Worm (Caenorhabditis elegans): ENCODE results near the gene crn-4.

crn-4 gene

ce11 chrX:2258001-2258400 lies at the start of gene crn-4:
TSS of gene crn-4 (minus strand) at chrX:2258101.
- TF ChIP-seq ets-4 (tag; optimal IDR thresholded peaks at IDR 0.05), result no peak
- TF ChIP-seq ztf-16 (tag; optimal IDR thresholded peaks at IDR 0.05), result no peak
- TF ChIP-seq nhr-232 (tag; optimal IDR thresholded peaks at IDR 0.05), result no peak
- no peak for TF ChIP-seq tbx-2 (tag; optimal IDR thresholded peaks at IDR 0.05)
- TF ChIP-seq pros-1 (tag; optimal IDR thresholded peaks at IDR 0.05), result no peak
- no peak for TF ChIP-seq zip-5 (tag; optimal IDR thresholded peaks at IDR 0.05)
- TF ChIP-seq rnt-1 (tag; optimal IDR thresholded peaks at IDR 0.05), result no peak
- no peak for TF ChIP-seq Y22D7AL.16 (tag; optimal IDR thresholded peaks at IDR 0.05)
- TF ChIP-seq hlh-30 (tag; optimal IDR thresholded peaks at IDR 0.05; ENCODE audit: insufficient read depth), result no peak
- TF ChIP-seq tbx-7 (tag; optimal IDR thresholded peaks at IDR 0.05), result no peak
- TF ChIP-seq ceh-34 (tag; optimal IDR thresholded peaks at IDR 0.05), result no peak
- TF ChIP-seq madf-2 (tag; optimal IDR thresholded peaks at IDR 0.05), result no peak
- TF ChIP-seq C38D4.7 (GFP tag; optimal IDR thresholded peaks at IDR 0.05), result no peak
- TF ChIP-seq fkh-6 (tag; optimal IDR thresholded peaks at IDR 0.05), result no peak
- no peak for TF ChIP-seq ceh-19 (GFP tag; optimal IDR thresholded peaks at IDR 0.05)

DNA sequence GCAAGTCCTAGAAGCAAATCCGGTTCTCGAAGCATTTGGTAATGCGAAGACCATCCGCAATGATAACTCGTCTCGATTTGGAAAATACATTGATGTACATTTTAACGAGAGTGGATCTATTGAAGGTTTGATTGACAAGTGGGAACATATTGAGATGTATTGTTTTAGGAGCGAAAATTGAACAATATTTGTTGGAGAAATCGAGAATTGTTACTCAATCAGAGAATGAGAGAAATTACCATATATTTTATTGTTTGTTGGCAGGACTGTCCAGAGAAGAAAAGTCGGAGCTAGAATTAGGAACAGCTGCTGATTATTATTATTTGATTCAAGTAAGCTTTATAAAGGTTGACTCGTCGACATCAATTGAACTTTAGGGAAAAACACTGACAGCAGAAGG lies 46.6 kb upstream of the crn-4 start:
- no peak for TF ChIP-seq nhr-232 (tag; optimal IDR thresholded peaks at IDR 0.05)
- no peak for TF ChIP-seq elt-2 (tag; optimal IDR thresholded peaks at IDR 0.05)
- TF ChIP-seq hlh-13 (GFP tag; optimal IDR thresholded peaks at IDR 0.05), result no peak
- no peak for TF ChIP-seq Y22D7AL.16 (tag; optimal IDR thresholded peaks at IDR 0.05)
- TF ChIP-seq ceh-34 (tag; optimal IDR thresholded peaks at IDR 0.05), result no peak
- TF ChIP-seq ceh-45 (GFP tag; IDR thresholded peaks at IDR 0.05), result no peak
- no peak for TF ChIP-seq fkh-6 (tag; optimal IDR thresholded peaks at IDR 0.05)
- no peak for TF ChIP-seq lin-11 (tag; optimal IDR thresholded peaks at IDR 0.05)
- TF ChIP-seq rnt-1 (tag; optimal IDR thresholded peaks at IDR 0.05), result no peak
- no peak for TF ChIP-seq fax-1 (tag; optimal IDR thresholded peaks at IDR 0.05)
- TF ChIP-seq unc-3 (GFP tag; conservative IDR thresholded peaks at IDR 0.05), result no peak
- no peak for TF ChIP-seq unc-3 (tag; optimal IDR thresholded peaks at IDR 0.05)
- no peak for TF ChIP-seq ceh-48 (tag; optimal IDR thresholded peaks at IDR 0.05)
- TF ChIP-seq pha-2 (tag; optimal IDR thresholded peaks at IDR 0.05), result no peak

ce11 chrX:2303253-2303652 lies 45.4 kb upstream of the crn-4 start:
- TF ChIP-seq hlh-13 (GFP tag; optimal IDR thresholded peaks at IDR 0.05), result no peak
- no peak for TF ChIP-seq ceh-18 (tag; optimal IDR thresholded peaks at IDR 0.05)
- no peak for TF ChIP-seq nhr-11 (tag; optimal IDR thresholded peaks at IDR 0.05)
- TF ChIP-seq pros-1 (tag; optimal IDR thresholded peaks at IDR 0.05), result no peak
- TF ChIP-seq tbx-7 (tag; optimal IDR thresholded peaks at IDR 0.05), result no peak
- TF ChIP-seq ahr-1 (tag; optimal IDR thresholded peaks at IDR 0.05), result no peak
- no peak for TF ChIP-seq pha-2 (tag; optimal IDR thresholded peaks at IDR 0.05)
- no peak for TF ChIP-seq ref-2 (tag; optimal IDR thresholded peaks at IDR 0.05)
- TF ChIP-seq unc-55 (GFP tag; optimal IDR thresholded peaks at IDR 0.05), result no peak
- TF ChIP-seq ceh-14 (tag; optimal IDR thresholded peaks at IDR 0.05), result no peak
- TF ChIP-seq ama-1 (optimal IDR thresholded peaks at IDR 0.05), result no peak
- no peak for TF ChIP-seq nfya-1 (tag; optimal IDR thresholded peaks at IDR 0.05)
- no peak for TF ChIP-seq lin-11 (tag; optimal IDR thresholded peaks at IDR 0.05)
- TF ChIP-seq pat-9 (tag; optimal IDR thresholded peaks at IDR 0.05), result no peak
- TF ChIP-seq rnt-1 (tag; optimal IDR thresholded peaks at IDR 0.05), result no peak
- TF ChIP-seq ttx-3 (tag; optimal IDR thresholded peaks at IDR 0.05), result no peak
- TF ChIP-seq sox-2 (GFP tag; IDR thresholded peaks at IDR 0.05), result no peak

DNA sequence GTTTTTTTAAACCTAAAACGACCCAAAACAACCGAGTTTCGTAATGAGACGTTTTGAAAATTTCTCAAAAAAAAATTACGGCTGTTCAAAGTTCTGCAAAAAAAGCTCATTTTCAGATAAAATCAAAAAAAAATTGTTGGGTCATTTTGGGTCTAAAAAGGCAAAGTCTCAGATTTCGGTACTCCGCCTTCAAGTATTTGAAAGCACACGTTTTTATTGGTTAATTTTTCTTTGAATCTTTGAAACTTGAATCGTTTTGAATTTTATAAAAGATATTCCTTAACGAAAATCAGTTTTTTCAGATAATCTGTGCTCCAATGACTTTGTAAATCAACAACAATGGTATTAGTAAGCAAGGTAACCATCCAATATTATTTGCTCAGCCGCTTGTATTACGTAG lies 44.9 kb upstream of the crn-4 start, which contains the start of gene hum-6:
hum-6 (plus strand) TSS at position 301 of the 400 bp plus-strand sequence.
- no peak for TF ChIP-seq elt-2 (tag; optimal IDR thresholded peaks at IDR 0.05)
- no peak for TF ChIP-seq madf-2 (tag; optimal IDR thresholded peaks at IDR 0.05)
- TF ChIP-seq ceh-9 (tag; optimal IDR thresholded peaks at IDR 0.05), result no peak
- TF ChIP-seq C08G9.2 (tag; optimal IDR thresholded peaks at IDR 0.05), result no peak
- TF ChIP-seq pqm-1 (tag; optimal IDR thresholded peaks at IDR 0.05), result no peak
- no peak for TF ChIP-seq eyg-1 (tag; optimal IDR thresholded peaks at IDR 0.05)
